Worm (Caenorhabditis elegans): ENCODE measurements around the gene taf-13.

DNA sequence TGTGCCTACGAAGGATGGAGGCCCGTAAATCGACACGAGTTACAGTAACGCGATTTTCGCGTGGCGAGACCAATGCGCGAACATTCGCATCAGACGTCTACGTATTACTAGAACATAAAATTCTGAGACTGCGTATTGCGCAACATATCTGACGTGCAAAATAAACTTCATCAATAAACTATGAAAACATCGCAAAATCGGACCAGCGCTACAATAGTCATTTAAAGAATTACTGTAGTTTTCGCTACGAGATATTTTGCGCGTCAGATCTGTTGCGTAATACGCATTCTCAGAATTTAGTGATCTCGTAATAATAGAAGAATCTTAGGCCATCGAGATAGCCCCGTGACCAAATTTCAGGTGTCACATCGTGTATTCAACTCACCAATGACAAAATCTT lies 11.1 kb downstream of the taf-13 start:
- TF ChIP-seq R02D3.7 (tag; optimal IDR thresholded peaks at IDR 0.05): no peak
- TF ChIP-seq lin-11 (tag; optimal IDR thresholded peaks at IDR 0.05): no peak
